Fruit fly (Drosophila melanogaster) whole organism, embryonic: ENCODE data around the gene Rpn1.

Experiments
- Blimp-1 ChIP-seq: fragments of 200-800 bp; sonication (Bioruptor generic); optimal IDR thresholded peaks from 3 replicates; lab custom pipeline; 2018; ENCODE audit warnings: missing biosample characterization, missing genetic modification characterization, mild to moderate bottlenecking, moderate library complexity, missing genetic modification reagents
- CG10431 ChIP-seq: fragments of 200-800 bp; sonication (Bioruptor generic); optimal IDR thresholded peaks from 3 replicates; lab custom pipeline; 2018; ENCODE audit warnings: missing biosample characterization, mild to moderate bottlenecking, missing genetic modification characterization
- CG11723 ChIP-seq: fragments of 200-800 bp; sonication (Bioruptor generic); optimal IDR thresholded peaks from 2 replicates; lab custom pipeline; 2017; ENCODE audit warnings: missing biosample characterization, mild to moderate bottlenecking, missing genetic modification characterization
- CG15601 ChIP-seq: fragments of 200-800 bp; sonication (Bioruptor generic); optimal IDR thresholded peaks from 3 replicates; lab custom pipeline; 2019; ENCODE audit warnings: missing biosample characterization, mild to moderate bottlenecking, missing genetic modification characterization, moderate library complexity
- CG17186 ChIP-seq: fragments of 200-800 bp; sonication (Bioruptor generic); optimal IDR thresholded peaks from 3 replicates; lab custom pipeline; 2017; ENCODE audit warnings: missing biosample characterization, missing genetic modification reagents, missing genetic modification characterization
- CG2129 ChIP-seq: fragments of 200-800 bp; sonication (Bioruptor generic); IDR thresholded peaks from 2 replicates; pipeline ENCODE4 v1.3.6; 2022; ENCODE audit warnings: missing biosample characterization, missing genetic modification characterization; ENCODE audit not compliant: partially characterized antibody
- CG2199 ChIP-seq: fragments of 200-800 bp; sonication (Bioruptor generic); IDR thresholded peaks from 3 replicates; pipeline ENCODE4 v1.3.6; 2022; ENCODE audit warnings: missing biosample characterization, missing genetic modification characterization
- CG3847 ChIP-seq: fragments of 200-800 bp; sonication (Bioruptor generic); IDR thresholded peaks from 2 replicates; pipeline ENCODE4 v1.3.6; 2022; ENCODE audit warnings: missing biosample characterization, missing genetic modification characterization
- CG42726 ChIP-seq: fragments of 200-800 bp; sonication (Bioruptor generic); IDR thresholded peaks from 2 replicates; pipeline ENCODE4 v1.3.6; 2022; ENCODE audit warnings: missing biosample characterization, missing genetic modification characterization; ENCODE audit not compliant: partially characterized antibody
- CG4282 ChIP-seq: fragments of 200-800 bp; sonication (Bioruptor generic); optimal IDR thresholded peaks from 2 replicates; lab custom pipeline; 2016; ENCODE audit warnings: missing biosample characterization, missing genetic modification characterization
- CG7271 ChIP-seq: fragments of 200-800 bp; sonication (Bioruptor generic); optimal IDR thresholded peaks from 2 replicates; lab custom pipeline; 2018; ENCODE audit warnings: missing biosample characterization, mild to moderate bottlenecking, missing genetic modification characterization, moderate library complexity
- CHES-1-like ChIP-seq: fragments of 200-800 bp; sonication (Bioruptor generic); optimal IDR thresholded peaks from 2 replicates; lab custom pipeline; 2016; ENCODE audit warnings: missing biosample characterization, missing genetic modification characterization
- Dip3 ChIP-seq: fragments of 200-800 bp; sonication (Bioruptor generic); optimal IDR thresholded peaks from 3 replicates; lab custom pipeline; 2016; ENCODE audit warnings: missing biosample characterization, missing genetic modification characterization
- Ets65A ChIP-seq: fragments of 200-800 bp; sonication (Bioruptor generic); peaks from one replicate; lab custom pipeline; 2016; ENCODE audit warnings: missing biosample characterization, missing genetic modification characterization
- Fer2 ChIP-seq: fragments of 200-800 bp; sonication (Bioruptor generic); optimal IDR thresholded peaks from 2 replicates; lab custom pipeline; 2018; ENCODE audit warnings: missing biosample characterization, mild to moderate bottlenecking, missing genetic modification characterization, moderate library complexity
- H15 ChIP-seq: fragments of 200-800 bp; sonication (Bioruptor generic); IDR thresholded peaks from 3 replicates; pipeline ENCODE4 v1.3.6; 2022; ENCODE audit warnings: missing biosample characterization, missing genetic modification characterization
- HHEX ChIP-seq: fragments of 200-800 bp; sonication (Bioruptor generic); optimal IDR thresholded peaks from 3 replicates; lab custom pipeline; 2017; ENCODE audit warnings: missing biosample characterization, mild to moderate bottlenecking, missing genetic modification characterization, missing genetic modification reagents
- HLH54F ChIP-seq: fragments of 200-800 bp; sonication (Bioruptor generic); optimal IDR thresholded peaks from 3 replicates; lab custom pipeline; 2016; ENCODE audit warnings: missing biosample characterization, missing genetic modification characterization
- Hand ChIP-seq: fragments of 200-800 bp; sonication (Bioruptor generic); optimal IDR thresholded peaks from 2 replicates; lab custom pipeline; 2017; ENCODE audit warnings: mild to moderate bottlenecking, missing biosample characterization, missing genetic modification reagents, missing genetic modification characterization
- MESR4 ChIP-seq: fragments of 200-800 bp; sonication (Bioruptor generic); optimal IDR thresholded peaks from 2 replicates; lab custom pipeline; 2018; ENCODE audit warnings: missing biosample characterization, mild to moderate bottlenecking, missing genetic modification characterization, moderate library complexity
- Mrtf ChIP-seq: fragments of 200-800 bp; sonication (Bioruptor generic); IDR thresholded peaks from 3 replicates; pipeline ENCODE4 v1.3.6; 2022; ENCODE audit warnings: missing biosample characterization, missing genetic modification characterization
- Nf-YC ChIP-seq: fragments of 200-800 bp; optimal IDR thresholded peaks from 3 replicates; lab custom pipeline; 2019; ENCODE audit warnings: missing biosample characterization, mild to moderate bottlenecking, missing genetic modification characterization, moderate library complexity
- Rx ChIP-seq: fragments of 200-800 bp; sonication (Bioruptor generic); IDR thresholded peaks from 2 replicates; pipeline ENCODE4 v1.3.6; 2022; ENCODE audit warnings: missing biosample characterization, missing genetic modification characterization
- ash1 ChIP-seq: fragments of 200-800 bp; sonication (Bioruptor generic); optimal IDR thresholded peaks from 2 replicates; lab custom pipeline; 2018; ENCODE audit warnings: missing biosample characterization, mild to moderate bottlenecking, missing genetic modification characterization
- cwo ChIP-seq: fragments of 200-800 bp; sonication (Bioruptor generic); optimal IDR thresholded peaks from 3 replicates; lab custom pipeline; 2017; ENCODE audit warnings: missing biosample characterization, missing genetic modification characterization, mild to moderate bottlenecking, moderate library complexity, missing genetic modification reagents
- dmrt11E ChIP-seq: fragments of 200-800 bp; sonication (Bioruptor generic); optimal IDR thresholded peaks from 3 replicates; lab custom pipeline; 2018; ENCODE audit warnings: missing biosample characterization, mild to moderate bottlenecking, missing genetic modification characterization, moderate library complexity
- ewg ChIP-seq: fragments of 200-800 bp; sonication (Bioruptor generic); optimal IDR thresholded peaks from 3 replicates; lab custom pipeline; 2017; ENCODE audit warnings: mild to moderate bottlenecking, missing biosample characterization, missing genetic modification reagents, missing genetic modification characterization
- gcm ChIP-seq: fragments of 200-800 bp; sonication (Bioruptor generic); optimal IDR thresholded peaks from 2 replicates; lab custom pipeline; 2019; ENCODE audit warnings: missing biosample characterization, mild to moderate bottlenecking, missing genetic modification characterization, moderate library complexity
- gem ChIP-seq: fragments of 200-800 bp; sonication (Bioruptor generic); optimal IDR thresholded peaks from 2 replicates; lab custom pipeline; 2019; ENCODE audit warnings: missing biosample characterization, mild to moderate bottlenecking, missing genetic modification characterization, moderate library complexity
- ham ChIP-seq: fragments of 200-800 bp; sonication (Bioruptor generic); IDR thresholded peaks from 2 replicates; pipeline ENCODE4 v1.3.6; 2022; ENCODE audit warnings: missing biosample characterization, missing genetic modification characterization
- hbn ChIP-seq: fragments of 200-800 bp; sonication (Bioruptor generic); IDR thresholded peaks from 2 replicates; pipeline ENCODE4 v1.3.6; 2022; ENCODE audit warnings: missing biosample characterization, missing genetic modification characterization; ENCODE audit not compliant: partially characterized antibody
- lov ChIP-seq, 2 experiments: fragments of 200-800 bp in 1 of 2; fragments of >200 bp in 1 of 2; sonication (Bioruptor generic) in 1 of 2; IDR thresholded peaks in 1 of 2; optimal IDR thresholded peaks in 1 of 2; 2 replicates in 1 of 2; 3 replicates in 1 of 2; pipeline versions ENCODE4 v1.3.6 to Lab custom; 2017 to 2022; ENCODE audit warnings: missing biosample characterization in 1 of 2, missing genetic modification characterization in 1 of 2
- odd ChIP-seq: fragments of 200-800 bp; sonication (Bioruptor generic); optimal IDR thresholded peaks from 2 replicates; lab custom pipeline; 2017; ENCODE audit warnings: missing biosample characterization, mild to moderate bottlenecking, missing genetic modification characterization
- pan ChIP-seq, 4 experiments: fragments of >200 bp in 3 of 4; fragments of 200-800 bp in 1 of 4; sonication (Bioruptor generic) in 1 of 4; optimal IDR thresholded peaks in 3 of 4; IDR thresholded peaks in 1 of 4; 2 replicates each; pipeline versions ENCODE4 v1.3.6 to Lab custom; 2017 to 2022; ENCODE audit warnings: missing biosample characterization in 2 of 4, missing genetic modification characterization in 2 of 4, mixed read lengths in 1 of 4
- pho ChIP-seq: fragments of 200-800 bp; sonication (Bioruptor generic); optimal IDR thresholded peaks from 2 replicates; lab custom pipeline; 2016; ENCODE audit warnings: missing biosample characterization, missing genetic modification characterization
- sc ChIP-seq, 3 experiments: fragments of >200 bp in 2 of 3; fragments of 200-800 bp in 1 of 3; sonication (Bioruptor generic) in 1 of 3; optimal IDR thresholded peaks; 2 replicates in 2 of 3; 3 replicates in 1 of 3; lab custom pipeline; 2017; ENCODE audit warnings: mild to moderate bottlenecking in 1 of 3, missing biosample characterization in 1 of 3, missing genetic modification characterization in 1 of 3, missing genetic modification reagents in 1 of 3
- sd ChIP-seq: fragments of 200-800 bp; sonication (Bioruptor generic); optimal IDR thresholded peaks from 3 replicates; lab custom pipeline; 2018; ENCODE audit warnings: missing biosample characterization, mild to moderate bottlenecking, missing genetic modification characterization, moderate library complexity
- sim ChIP-seq: fragments of 200-800 bp; sonication (Bioruptor generic); IDR thresholded peaks from 2 replicates; pipeline ENCODE4 v1.3.6; 2022; ENCODE audit warnings: missing biosample characterization, missing genetic modification characterization
- slou ChIP-seq: fragments of 200-800 bp; sonication (Bioruptor generic); optimal IDR thresholded peaks from 3 replicates; lab custom pipeline; 2016; ENCODE audit warnings: missing biosample characterization, missing genetic modification characterization
- ssp ChIP-seq: fragments of 200-800 bp; sonication (Bioruptor generic); IDR thresholded peaks from 2 replicates; pipeline ENCODE4 v1.3.6; 2022; ENCODE audit warnings: missing biosample characterization, missing genetic modification characterization
- tio ChIP-seq: fragments of 200-800 bp; sonication (Bioruptor generic); optimal IDR thresholded peaks from 2 replicates; lab custom pipeline; 2017; ENCODE audit warnings: missing biosample characterization, missing genetic modification characterization, inconsistent platforms
- ttk ChIP-seq: fragments of 200-800 bp; sonication (Bioruptor generic); IDR thresholded peaks from 2 replicates; pipeline ENCODE4 v2.1.2; 2022; ENCODE audit warnings: missing biosample characterization, missing genetic modification characterization
- tup ChIP-seq: fragments of 200-800 bp; sonication (Bioruptor generic); optimal IDR thresholded peaks from 2 replicates; lab custom pipeline; 2016; ENCODE audit warnings: missing biosample characterization, mild to moderate bottlenecking, missing genetic modification characterization, moderate library complexity
- unc-4 ChIP-seq: fragments of 200-800 bp; sonication (Bioruptor generic); IDR thresholded peaks from 2 replicates; pipeline ENCODE4 v1.3.6; 2022; ENCODE audit warnings: missing biosample characterization, missing genetic modification characterization; ENCODE audit not compliant: partially characterized antibody
- wdn ChIP-seq: fragments of 200-800 bp; sonication (Bioruptor generic); IDR thresholded peaks from 2 replicates; pipeline ENCODE4 v1.3.6; 2022; ENCODE audit warnings: missing biosample characterization, missing genetic modification characterization

The Rpn1 gene

dm6 chr3L:19922833-19923745 lies 8.2 kb downstream of the Rpn1 start, which contains the start of gene Pfdn6 (continued):
- TF ChIP-seq CG4282 = peak; percentile 79
- TF ChIP-seq Dip3 (GFP tag; lab: Kevin White, UChicago) = peak; percentile 88
- peak; percentile 82 for TF ChIP-seq MESR4 (GFP tag; lab: Kevin White, UChicago)
- TF ChIP-seq CG2129 (GFP tag; lab: Robert Waterston, UW) = no peak
- TF ChIP-seq tio = no peak
- no peak; the same call in none of the 2 replicates for TF ChIP-seq wdn (GFP tag; lab: Robert Waterston, UW)
- TF ChIP-seq tup (GFP tag; lab: Kevin White, UChicago) = no peak
- 0 out of 2 replicates have a peak, but pooled peaks have one; percentile 8 for TF ChIP-seq CG42726 (GFP tag; lab: Robert Waterston, UW)
- peak; percentile 93 for TF ChIP-seq pho (GFP tag; lab: Kevin White, UChicago)
- no peak for TF ChIP-seq CG2199
- TF ChIP-seq CG17186 (GFP tag; lab: Kevin White, UChicago) = peak; percentile 60
- peak; percentile 75; the same call in 2 of the 3 replicates for TF ChIP-seq Mrtf (GFP tag; lab: Robert Waterston, UW)
- TF ChIP-seq sc (optimal IDR thresholded peaks at IDR 0.05; lab: Kevin White, UChicago) = no peak
- no peak for TF ChIP-seq sc (GFP tag; optimal IDR thresholded peaks at IDR 0.05; lab: Kevin White, UChicago)
- TF ChIP-seq CG15601 (tag; lab: Kevin White, UChicago) = peak; percentile 53
- no peak for TF ChIP-seq CG11723 (GFP tag; lab: Kevin White, UChicago)
- TF ChIP-seq hbn (GFP tag; lab: Robert Waterston, UW) = no peak
- TF ChIP-seq sim (GFP tag; lab: Robert Waterston, UW) = no peak
- no peak for TF ChIP-seq pan (optimal IDR thresholded peaks at IDR 0.05; lab: Kevin White, UChicago)
- peak in 1 of 2 experiments; percentile 83 for TF ChIP-seq pan (GFP tag; optimal IDR thresholded peaks at IDR 0.05 in 1 of 2, IDR thresholded peaks at IDR 0.05 in 1 of 2)
- peak; percentile 33; the same call in 1 of the 2 replicates for TF ChIP-seq unc-4 (GFP tag; lab: Robert Waterston, UW)
- peak; percentile 82 for TF ChIP-seq dmrt11E (tag; lab: Kevin White, UChicago)
- TF ChIP-seq Fer2 (tag; lab: Kevin White, UChicago) = peak; percentile 5
- TF ChIP-seq HHEX (GFP tag; lab: Kevin White, UChicago) = peak; percentile 63
- no peak for TF ChIP-seq ham (GFP tag; lab: Robert Waterston, UW)
- TF ChIP-seq Nf-YC (tag; lab: Kevin White, UChicago) = peak; percentile 68
- no peak for TF ChIP-seq slou
- no peak for TF ChIP-seq lov (optimal IDR thresholded peaks at IDR 0.05; lab: Kevin White, UChicago)
- TF ChIP-seq lov (GFP tag; IDR thresholded peaks at IDR 0.05; lab: Robert Waterston, UW) = peak; percentile 37; the same call in 1 of the 3 replicates
- TF ChIP-seq gem = peak; percentile 93
- TF ChIP-seq ash1 = no peak
- peak; percentile 69 for TF ChIP-seq ssp (GFP tag; lab: Robert Waterston, UW)
- peak; percentile 57; the same call in 1 of the 3 replicates for TF ChIP-seq H15
- peak; percentile 54 for TF ChIP-seq CG7271 (tag; lab: Kevin White, UChicago)
- peak; percentile 70 for TF ChIP-seq Rx (GFP tag; lab: Robert Waterston, UW)
- TF ChIP-seq sd = no peak
- peak; percentile 93 for TF ChIP-seq HLH54F (GFP tag; lab: Kevin White, UChicago)
- TF ChIP-seq odd (GFP tag; lab: Kevin White, UChicago) = no peak
- peak; percentile 78 for TF ChIP-seq ewg (GFP tag; lab: Kevin White, UChicago)
- TF ChIP-seq Ets65A = peak; percentile 97
- no peak for TF ChIP-seq cwo (GFP tag; lab: Kevin White, UChicago)
- TF ChIP-seq ttk = no peak; the same call in 1 of the 2 replicates
- TF ChIP-seq gcm (GFP tag; lab: Kevin White, UChicago) = peak; percentile 7
- peak; percentile 82 for TF ChIP-seq Blimp-1 (GFP tag; lab: Kevin White, UChicago)
- peak; percentile 6 for TF ChIP-seq CG10431 (GFP tag; lab: Kevin White, UChicago)
- TF ChIP-seq CHES-1-like (GFP tag; lab: Kevin White, UChicago) = peak; percentile 62
- peak; percentile 87 for TF ChIP-seq CG3847
- no peak for TF ChIP-seq Hand
